Worm (Caenorhabditis elegans): ENCODE data around the gene epic-3.

DNA sequence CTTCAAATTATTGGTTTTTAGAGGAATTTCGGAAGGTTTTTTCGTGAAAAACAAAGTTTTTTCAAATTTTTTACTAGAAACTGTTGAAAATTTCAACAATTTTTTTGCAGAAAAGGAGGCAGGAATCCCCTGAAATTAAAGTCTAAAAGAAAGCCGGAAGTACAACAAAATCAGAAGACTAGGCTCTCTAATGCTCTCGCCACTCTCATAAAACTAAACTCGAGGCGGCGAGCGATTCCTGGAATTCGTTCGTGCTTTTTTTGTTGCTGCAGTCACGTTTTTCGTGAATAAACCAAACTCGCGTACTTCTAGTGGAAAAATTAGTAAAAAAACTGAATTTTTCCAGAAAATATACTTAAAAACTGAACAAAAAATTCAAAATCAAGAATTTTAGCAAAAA lies 14.7 kb upstream of the epic-3 start:
- no peak for TF ChIP-seq scrt-1 (GFP tag; IDR thresholded peaks at IDR 0.05)
- no peak for TF ChIP-seq ama-1 (optimal IDR thresholded peaks at IDR 0.05)
